Fruit fly (Drosophila melanogaster) whole organism, prepupa: ENCODE measurements around the gene Dscam2.

ENCODE experiments used
- Blimp-1 ChIP-seq: fragments of 200-800 bp; sonication (Bioruptor generic); optimal IDR thresholded peaks from 3 replicates; lab custom pipeline; 2017; ENCODE audit warnings: missing biosample characterization, missing genetic modification characterization, mild to moderate bottlenecking, moderate library complexity, missing genetic modification reagents
- CG10631 ChIP-seq: fragments of 200-800 bp; sonication (Bioruptor generic); optimal IDR thresholded peaks from 2 replicates; lab custom pipeline; 2016; ENCODE audit warnings: missing biosample characterization, missing genetic modification characterization
- CG11762 ChIP-seq: fragments of 200-800 bp; sonication (Bioruptor generic); optimal IDR thresholded peaks from 3 replicates; lab custom pipeline; 2016; ENCODE audit warnings: missing biosample characterization, missing genetic modification characterization; ENCODE audit not compliant: insufficient read depth
- CG11902 ChIP-seq: fragments of 200-800 bp; sonication (Bioruptor generic); optimal IDR thresholded peaks from 3 replicates; lab custom pipeline; 2016; ENCODE audit warnings: missing biosample characterization, missing genetic modification characterization
- CG32006 ChIP-seq: fragments of 200-800 bp; sonication (Bioruptor generic); optimal IDR thresholded peaks from 3 replicates; lab custom pipeline; 2017; ENCODE audit warnings: missing biosample characterization, mild to moderate bottlenecking, missing genetic modification characterization
- CG6854 ChIP-seq: fragments of 200-800 bp; sonication (Bioruptor generic); optimal IDR thresholded peaks from 2 replicates; lab custom pipeline; 2017; ENCODE audit warnings: missing biosample characterization, mild to moderate bottlenecking, missing genetic modification characterization
- CG9139 ChIP-seq: fragments of 200-800 bp; sonication (Bioruptor generic); optimal IDR thresholded peaks from 3 replicates; lab custom pipeline; 2017; ENCODE audit warnings: missing biosample characterization, mild to moderate bottlenecking, missing genetic modification characterization
- Sox102F ChIP-seq: fragments of 200-800 bp; sonication (Bioruptor generic); optimal IDR thresholded peaks from 2 replicates; lab custom pipeline; 2016; ENCODE audit warnings: missing biosample characterization, mild to moderate bottlenecking, missing genetic modification characterization
- vri ChIP-seq: fragments of 200-800 bp; sonication (Bioruptor generic); optimal IDR thresholded peaks from 3 replicates; lab custom pipeline; 2016; ENCODE audit warnings: missing biosample characterization, mild to moderate bottlenecking, missing genetic modification characterization

DNA sequence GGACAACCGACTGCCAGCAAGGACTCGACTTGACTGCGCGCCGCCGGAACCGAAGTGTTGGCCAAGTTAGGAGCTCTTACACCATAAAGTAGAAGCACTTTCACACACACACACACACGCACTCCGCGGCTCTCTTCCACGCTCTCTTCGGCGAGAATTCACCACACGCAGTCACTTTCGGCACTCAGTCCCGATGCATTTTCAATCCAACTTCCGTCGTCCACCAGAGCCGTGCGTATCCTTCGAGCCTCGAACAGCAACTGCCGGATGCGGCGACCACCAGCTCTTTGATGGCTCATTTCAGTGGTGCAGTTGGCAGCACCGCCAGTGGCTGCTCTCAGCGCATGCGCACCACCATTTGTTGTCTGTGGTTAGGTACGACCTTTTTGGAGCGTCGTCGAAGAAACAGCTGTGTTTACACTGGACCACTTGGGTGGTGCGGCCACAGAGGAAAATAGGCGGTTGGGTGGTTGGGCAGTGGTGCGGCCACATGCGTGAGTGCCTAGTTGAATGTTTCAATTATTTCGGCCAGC lies at the start of gene Dscam2:
- TF ChIP-seq CG9139 (GFP tag; lab: Kevin White, UChicago) (no peak), CG11762 (GFP tag; lab: Kevin White, UChicago) (no peak), Sox102F (GFP tag; lab: Kevin White, UChicago) (no peak), Blimp-1 (GFP tag; lab: Kevin White, UChicago) (no peak), CG10631 (GFP tag; lab: Kevin White, UChicago) (no peak), CG32006 (GFP tag; lab: Kevin White, UChicago) (no peak), CG6854 (GFP tag; lab: Kevin White, UChicago) (no peak), CG11902 (GFP tag; lab: Kevin White, UChicago) (no peak), vri (GFP tag; lab: Kevin White, UChicago) (no peak)
